Fruit fly (Drosophila melanogaster) whole organism, embryonic: ENCODE measurements around the gene CG12818.

Source experiments
- Adf1 ChIP-seq: fragments of 200-800 bp; sonication (Bioruptor generic); IDR thresholded peaks from 2 replicates; pipeline ENCODE4 v1.3.6; 2022; ENCODE audit warnings: missing biosample characterization, missing genetic modification characterization
- Atf-2 ChIP-seq: fragments of 200-800 bp; sonication (Bioruptor generic); optimal IDR thresholded peaks from 2 replicates; lab custom pipeline; 2016; ENCODE audit warnings: missing biosample characterization, missing genetic modification characterization
- Bdp1 ChIP-seq: fragments of 200-800 bp; sonication (Bioruptor generic); optimal IDR thresholded peaks from 3 replicates; lab custom pipeline; 2016; ENCODE audit warnings: missing biosample characterization, missing genetic modification characterization
- Bteb2 ChIP-seq: fragments of 200-800 bp; sonication (Bioruptor generic); optimal IDR thresholded peaks from 2 replicates; lab custom pipeline; 2016; ENCODE audit warnings: missing biosample characterization, missing genetic modification characterization
- CG11504 ChIP-seq: fragments of 200-800 bp; sonication (Bioruptor generic); optimal IDR thresholded peaks from 3 replicates; lab custom pipeline; 2019; ENCODE audit warnings: missing biosample characterization, mild to moderate bottlenecking, missing genetic modification characterization, moderate library complexity
- CG12236 ChIP-seq: fragments of 200-800 bp; sonication (Bioruptor generic); optimal IDR thresholded peaks from 2 replicates; lab custom pipeline; 2016; ENCODE audit warnings: missing biosample characterization, missing genetic modification characterization
- CG17912 ChIP-seq: fragments of 200-800 bp; sonication (Bioruptor generic); optimal IDR thresholded peaks from 2 replicates; lab custom pipeline; 2018; ENCODE audit warnings: missing biosample characterization, mild to moderate bottlenecking, missing genetic modification characterization
- CG1832 ChIP-seq: fragments of 200-800 bp; sonication (Bioruptor generic); optimal IDR thresholded peaks from 2 replicates; lab custom pipeline; 2017; ENCODE audit warnings: missing biosample characterization, mild to moderate bottlenecking, missing genetic modification characterization, inconsistent platforms
- CG30403 ChIP-seq: fragments of 200-800 bp; sonication (Bioruptor generic); optimal IDR thresholded peaks from 3 replicates; lab custom pipeline; 2016; ENCODE audit warnings: missing biosample characterization, missing genetic modification characterization
- CG3065 ChIP-seq: fragments of 200-800 bp; sonication (Bioruptor generic); optimal IDR thresholded peaks from 2 replicates; lab custom pipeline; 2016; ENCODE audit warnings: missing biosample characterization, missing genetic modification characterization
- CG31388 ChIP-seq: fragments of 200-800 bp; sonication (Bioruptor generic); optimal IDR thresholded peaks from 2 replicates; lab custom pipeline; 2016; ENCODE audit warnings: missing biosample characterization, missing genetic modification characterization
- CG32772 ChIP-seq: fragments of 200-800 bp; sonication (Bioruptor generic); IDR thresholded peaks from 2 replicates; pipeline ENCODE4 v1.3.6; 2022; ENCODE audit warnings: missing biosample characterization, missing genetic modification characterization
- CG3407 ChIP-seq: fragments of 200-800 bp; sonication (Bioruptor generic); optimal IDR thresholded peaks from 2 replicates; lab custom pipeline; 2018; ENCODE audit warnings: missing biosample characterization, mild to moderate bottlenecking, missing genetic modification characterization
- CG4617 ChIP-seq: fragments of 200-800 bp; sonication (Bioruptor generic); optimal IDR thresholded peaks from 3 replicates; lab custom pipeline; 2016; ENCODE audit warnings: missing biosample characterization, missing genetic modification characterization, borderline replicate concordance
- CG4707 ChIP-seq: fragments of 200-800 bp; sonication (Bioruptor generic); optimal IDR thresholded peaks from 2 replicates; lab custom pipeline; 2018; ENCODE audit warnings: missing biosample characterization, mild to moderate bottlenecking, missing genetic modification characterization, moderate library complexity
- CG4730 ChIP-seq: fragments of 200-800 bp; sonication (Bioruptor generic); IDR thresholded peaks from 2 replicates; pipeline ENCODE4 v1.3.6; 2022; ENCODE audit warnings: missing biosample characterization, missing genetic modification characterization
- CG4854 ChIP-seq: fragments of 200-800 bp; sonication (Bioruptor generic); optimal IDR thresholded peaks from 2 replicates; lab custom pipeline; 2016; ENCODE audit warnings: missing biosample characterization, missing genetic modification characterization, inconsistent platforms
- CG5245 ChIP-seq: fragments of 200-800 bp; sonication (Bioruptor generic); optimal IDR thresholded peaks from 3 replicates; lab custom pipeline; 2016; ENCODE audit warnings: missing biosample characterization, missing genetic modification characterization
- CG6654 ChIP-seq: fragments of 200-800 bp; sonication (Bioruptor generic); optimal IDR thresholded peaks from 2 replicates; lab custom pipeline; 2017; ENCODE audit warnings: missing biosample characterization, mild to moderate bottlenecking, missing genetic modification characterization
- CG6689 ChIP-seq: fragments of 200-800 bp; sonication (Bioruptor generic); IDR thresholded peaks from 2 replicates; pipeline ENCODE4 v1.3.6; 2022; ENCODE audit warnings: missing biosample characterization, missing genetic modification characterization
- CG7372 ChIP-seq: fragments of 200-800 bp; sonication (Bioruptor generic); IDR thresholded peaks from 2 replicates; pipeline ENCODE4 v1.3.6; 2022; ENCODE audit warnings: missing biosample characterization, missing genetic modification characterization
- Drgx ChIP-seq: fragments of 200-800 bp; sonication (Bioruptor generic); IDR thresholded peaks from 2 replicates; pipeline ENCODE4 v1.3.6; 2022; ENCODE audit warnings: missing biosample characterization, missing genetic modification characterization
- ERR ChIP-seq: fragments of 200-800 bp; sonication (Bioruptor generic); optimal IDR thresholded peaks from 2 replicates; lab custom pipeline; 2016; ENCODE audit warnings: missing biosample characterization, missing genetic modification characterization
- Hey ChIP-seq: fragments of 200-800 bp; sonication (Bioruptor generic); optimal IDR thresholded peaks from 3 replicates; lab custom pipeline; 2018; ENCODE audit warnings: missing biosample characterization, mild to moderate bottlenecking, missing genetic modification characterization
- HmgD ChIP-seq: fragments of 200-800 bp; sonication (Bioruptor generic); optimal IDR thresholded peaks from 3 replicates; lab custom pipeline; 2016; ENCODE audit warnings: missing biosample characterization, missing genetic modification characterization
- HmgZ ChIP-seq: fragments of 200-800 bp; sonication (Bioruptor generic); optimal IDR thresholded peaks from 2 replicates; lab custom pipeline; 2018; ENCODE audit warnings: missing biosample characterization, mild to moderate bottlenecking, missing genetic modification characterization
- Hmx ChIP-seq: fragments of 200-800 bp; sonication (Bioruptor generic); optimal IDR thresholded peaks from 2 replicates; lab custom pipeline; 2016; ENCODE audit warnings: missing biosample characterization, missing genetic modification characterization
- Max ChIP-seq: fragments of 200-800 bp; sonication (Bioruptor generic); optimal IDR thresholded peaks from 2 replicates; lab custom pipeline; 2016; ENCODE audit warnings: missing biosample characterization, mild to moderate bottlenecking, missing genetic modification characterization
- Usf ChIP-seq: fragments of 200-800 bp; sonication (Bioruptor generic); optimal IDR thresholded peaks from 2 replicates; lab custom pipeline; 2017; ENCODE audit warnings: missing genotype, missing biosample characterization, missing genetic modification characterization
- ap ChIP-seq: fragments of 200-800 bp; sonication (Bioruptor generic); IDR thresholded peaks from 2 replicates; pipeline ENCODE4 v1.3.6; 2022; ENCODE audit warnings: missing biosample characterization, missing genetic modification characterization
- ara ChIP-seq: fragments of 200-800 bp; sonication (Bioruptor generic); IDR thresholded peaks from 2 replicates; pipeline ENCODE4 v1.3.6; 2022; ENCODE audit warnings: missing biosample characterization, missing genetic modification characterization
- bcd ChIP-seq: fragments of 200-800 bp; sonication (Bioruptor generic); optimal IDR thresholded peaks from 2 replicates; lab custom pipeline; 2017; ENCODE audit warnings: missing biosample characterization, mild to moderate bottlenecking, missing genetic modification characterization
- bowl ChIP-seq: fragments of 200-800 bp; sonication (Bioruptor generic); IDR thresholded peaks from 2 replicates; pipeline ENCODE4 v1.3.6; 2022; ENCODE audit warnings: missing biosample characterization, missing genetic modification characterization
- exex ChIP-seq: fragments of 200-800 bp; sonication (Bioruptor generic); optimal IDR thresholded peaks from 4 replicates; lab custom pipeline; 2018; ENCODE audit warnings: missing biosample characterization, mild to moderate bottlenecking, missing genetic modification characterization, moderate library complexity
- gce ChIP-seq: fragments of 200-800 bp; sonication (Bioruptor generic); IDR thresholded peaks from 3 replicates; pipeline ENCODE4 v1.3.6; 2022; ENCODE audit warnings: missing biosample characterization, missing genetic modification characterization
- ind ChIP-seq: fragments of 200-800 bp; sonication (Bioruptor generic); optimal IDR thresholded peaks from 3 replicates; lab custom pipeline; 2016; ENCODE audit warnings: missing biosample characterization, missing genetic modification characterization
- jing ChIP-seq: fragments of 200-800 bp; sonication (Bioruptor generic); optimal IDR thresholded peaks from 2 replicates; lab custom pipeline; 2018; ENCODE audit warnings: missing biosample characterization, mild to moderate bottlenecking, missing genetic modification characterization
- lola ChIP-seq, 3 experiments: fragments of >200 bp in 2 of 3; fragments of 200-800 bp in 1 of 3; sonication (Bioruptor generic) in 1 of 3; optimal IDR thresholded peaks; 2 replicates each; lab custom pipeline; 2017 to 2019; ENCODE audit warnings: missing biosample characterization in 3 of 3, missing genetic modification characterization in 3 of 3, mild to moderate bottlenecking in 1 of 3, moderate library complexity in 1 of 3
- lov ChIP-seq, 2 experiments: fragments of 200-800 bp in 1 of 2; fragments of >200 bp in 1 of 2; sonication (Bioruptor generic) in 1 of 2; IDR thresholded peaks in 1 of 2; optimal IDR thresholded peaks in 1 of 2; 2 replicates in 1 of 2; 3 replicates in 1 of 2; pipeline versions ENCODE4 v1.3.6 to Lab custom; 2017 to 2022; ENCODE audit warnings: missing biosample characterization in 1 of 2, missing genetic modification characterization in 1 of 2
- luna ChIP-seq: fragments of 200-800 bp; sonication (Bioruptor generic); optimal IDR thresholded peaks from 2 replicates; lab custom pipeline; 2016; ENCODE audit warnings: missing biosample characterization, missing genetic modification characterization
- mld ChIP-seq: fragments of 200-800 bp; sonication (Bioruptor generic); IDR thresholded peaks from 3 replicates; pipeline ENCODE4 v1.3.6; 2022; ENCODE audit warnings: missing biosample characterization, missing genetic modification characterization; ENCODE audit not compliant: partially characterized antibody
- oc ChIP-seq: fragments of 200-800 bp; sonication (Bioruptor generic); optimal IDR thresholded peaks from 2 replicates; lab custom pipeline; 2018; ENCODE audit warnings: missing biosample characterization, mild to moderate bottlenecking, missing genetic modification characterization, moderate library complexity
- phol ChIP-seq: fragments of 200-800 bp; sonication (Bioruptor generic); optimal IDR thresholded peaks from 3 replicates; lab custom pipeline; 2018; ENCODE audit warnings: missing biosample characterization, mild to moderate bottlenecking, missing genetic modification characterization, moderate library complexity
- prd ChIP-seq, 3 experiments: fragments of >200 bp in 2 of 3; fragments of 200-800 bp in 1 of 3; sonication (Bioruptor generic) in 1 of 3; optimal IDR thresholded peaks in 2 of 3; IDR thresholded peaks in 1 of 3; 2 replicates in 2 of 3; 3 replicates in 1 of 3; pipeline versions ENCODE4 v1.3.6 to Lab custom; 2017 to 2022; ENCODE audit warnings: missing biosample characterization in 1 of 3, missing genetic modification characterization in 1 of 3
- sob ChIP-seq: fragments of 200-800 bp; sonication (Bioruptor generic); IDR thresholded peaks from 2 replicates; pipeline ENCODE4 v1.3.6; 2022; ENCODE audit warnings: missing biosample characterization, missing genetic modification characterization
- sug ChIP-seq: fragments of 200-800 bp; optimal IDR thresholded peaks from 2 replicates; lab custom pipeline; 2019; ENCODE audit warnings: missing biosample characterization, mild to moderate bottlenecking, missing genetic modification characterization, moderate library complexity
- tio ChIP-seq: fragments of 200-800 bp; sonication (Bioruptor generic); optimal IDR thresholded peaks from 2 replicates; lab custom pipeline; 2017; ENCODE audit warnings: missing biosample characterization, missing genetic modification characterization, inconsistent platforms
- zfh2 ChIP-seq: fragments of 200-800 bp; sonication (Bioruptor generic); optimal IDR thresholded peaks from 2 replicates; lab custom pipeline; 2016; ENCODE audit warnings: missing biosample characterization, missing genetic modification characterization

CG12818 gene

dm6 chr3R:10350741-10351629 is 19.6 kb downstream of the CG12818 start (continued):
- peak; percentile 95 for TF ChIP-seq CG1832 (GFP tag; lab: Kevin White, UChicago)
- TF ChIP-seq CG17912 (GFP tag; lab: Kevin White, UChicago), result peak; percentile 62
- TF ChIP-seq CG4707, result peak; percentile 49
- no peak for TF ChIP-seq HmgD (GFP tag; lab: Kevin White, UChicago)
- peak; percentile 55 for TF ChIP-seq CG31388 (GFP tag; lab: Kevin White, UChicago)
- TF ChIP-seq exex (tag; lab: Kevin White, UChicago), result peak; percentile 73
- peak; percentile 36 for TF ChIP-seq CG4854
- no peak for TF ChIP-seq CG11504 (tag; lab: Kevin White, UChicago)
- no peak for TF ChIP-seq CG6689 (GFP tag; lab: Robert Waterston, UW)
- peak; percentile 78 for TF ChIP-seq ind (GFP tag; lab: Kevin White, UChicago)
- TF ChIP-seq Drgx, result no peak
- peak; percentile 51 for TF ChIP-seq sug (tag; lab: Kevin White, UChicago)
- TF ChIP-seq tio (GFP tag; lab: Kevin White, UChicago), result peak; percentile 80
- TF ChIP-seq zfh2 (GFP tag; lab: Kevin White, UChicago), result peak; percentile 78
- peak; percentile 60 for TF ChIP-seq Hmx (GFP tag; lab: Kevin White, UChicago)
- TF ChIP-seq CG7372 (GFP tag; lab: Robert Waterston, UW), result no peak
- peak; percentile 74 for TF ChIP-seq Usf (GFP tag; lab: Kevin White, UChicago)
- TF ChIP-seq Max (GFP tag; lab: Kevin White, UChicago), result peak; percentile 50
- TF ChIP-seq CG5245 (GFP tag; lab: Kevin White, UChicago), result peak; percentile 36
- no peak for TF ChIP-seq ara
- peak in 1 of 3 experiments; percentile 1 for TF ChIP-seq lola (GFP tag; optimal IDR thresholded peaks at IDR 0.05; lab: Kevin White, UChicago)
- TF ChIP-seq luna (GFP tag; lab: Kevin White, UChicago), result peak; percentile 57
- no peak for TF ChIP-seq CG3065 (GFP tag; lab: Kevin White, UChicago)
- TF ChIP-seq ap, result no peak
- no peak for TF ChIP-seq CG4730
- TF ChIP-seq mld, result no peak
- peak; percentile 34 for TF ChIP-seq ERR (GFP tag; lab: Kevin White, UChicago)
- TF ChIP-seq oc (tag; lab: Kevin White, UChicago), result peak; percentile 26
- no peak for TF ChIP-seq lov (optimal IDR thresholded peaks at IDR 0.05; lab: Kevin White, UChicago)
- TF ChIP-seq lov (GFP tag; IDR thresholded peaks at IDR 0.05; lab: Robert Waterston, UW), result no peak
- TF ChIP-seq phol (tag; lab: Kevin White, UChicago), result peak; percentile 75
- TF ChIP-seq CG3407 (GFP tag; lab: Kevin White, UChicago), result peak; percentile 48
- TF ChIP-seq Adf1 (GFP tag; lab: Robert Waterston, UW), result no peak
- TF ChIP-seq Hey (tag; lab: Kevin White, UChicago), result peak; percentile 25
- TF ChIP-seq CG12236 (GFP tag; lab: Kevin White, UChicago), result peak; percentile 38
- no peak for TF ChIP-seq sob
- TF ChIP-seq bowl, result no peak
- TF ChIP-seq HmgZ (tag; lab: Kevin White, UChicago), result peak; percentile 71
- TF ChIP-seq Bteb2 (GFP tag; lab: Kevin White, UChicago), result peak; percentile 84
- peak; percentile 25 for TF ChIP-seq CG4617 (GFP tag; lab: Kevin White, UChicago)
- peak; percentile 53 for TF ChIP-seq Atf-2 (GFP tag; lab: Kevin White, UChicago)
- no peak for TF ChIP-seq CG32772 (GFP tag; lab: Robert Waterston, UW)
- TF ChIP-seq Bdp1 (GFP tag; lab: Kevin White, UChicago), result peak; percentile 46
- TF ChIP-seq prd (optimal IDR thresholded peaks at IDR 0.05; lab: Kevin White, UChicago), result no peak
- no peak for TF ChIP-seq prd (GFP tag; IDR thresholded peaks at IDR 0.05; lab: Robert Waterston, UW)
- peak; percentile 50 for TF ChIP-seq jing (GFP tag; lab: Kevin White, UChicago)
- peak; percentile 88 for TF ChIP-seq CG30403 (GFP tag; lab: Kevin White, UChicago)
- peak; percentile 61 for TF ChIP-seq CG6654 (GFP tag; lab: Kevin White, UChicago)
- no peak for TF ChIP-seq gce
- peak; percentile 82 for TF ChIP-seq bcd (GFP tag; lab: Kevin White, UChicago)
